Worm (Caenorhabditis elegans) whole organism, L2 larva: ENCODE measurements around the gene F09E5.8.
A peak's percentile ranks its signal among the peaks of the same experiment; 100 is the strongest.

Source experiments
- C34F6.9 ChIP-seq: fragments of 150-350 bp; optimal IDR thresholded peaks from 2 replicates; lab custom pipeline; 2014; ENCODE audit warnings: missing biosample characterization, missing genetic modification characterization
- F13H6.1 ChIP-seq: sonication (generic microtip); optimal IDR thresholded peaks from 2 replicates; lab custom pipeline; 2016; ENCODE audit warnings: missing genetic modification characterization, missing compliant biosample characterization
- R02D3.7 ChIP-seq: fragments of 150-350 bp; optimal IDR thresholded peaks from 2 replicates; lab custom pipeline; 2014; ENCODE audit warnings: missing biosample characterization, missing genetic modification characterization
- Y55F3AM.14 ChIP-seq: fragments of 200-800 bp; sonication (Bioruptor generic); optimal IDR thresholded peaks from 2 replicates; lab custom pipeline; 2018; ENCODE audit warnings: mild to moderate bottlenecking, missing genetic modification characterization, missing compliant biosample characterization
- ZK546.5 ChIP-seq: sonication (generic microtip); optimal IDR thresholded peaks from 2 replicates; lab custom pipeline; 2017; ENCODE audit warnings: missing biosample characterization, missing genetic modification characterization
- alr-1 ChIP-seq: fragments of 150-350 bp; optimal IDR thresholded peaks from 2 replicates; lab custom pipeline; 2014; ENCODE audit warnings: missing biosample characterization, missing genetic modification characterization
- aly-2 ChIP-seq: fragments of 150-350 bp; optimal IDR thresholded peaks from 2 replicates; lab custom pipeline; 2014; ENCODE audit warnings: missing biosample characterization, missing genetic modification characterization
- ama-1 ChIP-seq: fragments of 150-350 bp; optimal IDR thresholded peaks from 2 replicates; lab custom pipeline; 2018; ENCODE audit warnings: inconsistent platforms
- blmp-1 ChIP-seq: sonication (generic microtip); optimal IDR thresholded peaks from 2 replicates; lab custom pipeline; 2017; ENCODE audit warnings: missing genetic modification characterization, mild to moderate bottlenecking, missing compliant biosample characterization, antibody characterized with exemption, moderate library complexity; ENCODE audit not compliant: insufficient read depth
- ceh-16 ChIP-seq: fragments of 150-350 bp; optimal IDR thresholded peaks from 2 replicates; lab custom pipeline; 2014; ENCODE audit warnings: missing biosample characterization, missing genetic modification characterization
- ceh-82 ChIP-seq: fragments of 150-350 bp; optimal IDR thresholded peaks from 2 replicates; lab custom pipeline; 2014; ENCODE audit warnings: missing biosample characterization, missing genetic modification characterization
- crh-2 ChIP-seq: sonication (generic microtip); optimal IDR thresholded peaks from 2 replicates; lab custom pipeline; 2017; ENCODE audit warnings: missing biosample characterization, missing genetic modification characterization
- dmd-4 ChIP-seq: sonication (generic microtip); optimal IDR thresholded peaks from 2 replicates; lab custom pipeline; 2017; ENCODE audit warnings: missing biosample characterization, missing genetic modification characterization
- egl-27 ChIP-seq: sonication (generic microtip); optimal IDR thresholded peaks from 3 replicates; lab custom pipeline; 2017; ENCODE audit warnings: missing biosample characterization, missing genetic modification reagents, missing genetic modification characterization
- elt-1 ChIP-seq: fragments of 150-350 bp; optimal IDR thresholded peaks from 2 replicates; lab custom pipeline; 2014; ENCODE audit warnings: missing biosample characterization, missing genetic modification characterization
- elt-3 ChIP-seq: sonication (generic microtip); optimal IDR thresholded peaks from 2 replicates; lab custom pipeline; 2017; ENCODE audit warnings: missing biosample characterization, missing genetic modification characterization
- fos-1 ChIP-seq: fragments of 150-350 bp; optimal IDR thresholded peaks from 2 replicates; lab custom pipeline; 2014; ENCODE audit warnings: missing biosample characterization, missing genetic modification characterization
- gmeb-1 ChIP-seq: fragments of 150-350 bp; optimal IDR thresholded peaks from 2 replicates; lab custom pipeline; 2014; ENCODE audit warnings: missing biosample characterization, missing genetic modification characterization
- lin-11 ChIP-seq: fragments of 150-350 bp; sonication (generic microtip); optimal IDR thresholded peaks from 2 replicates; lab custom pipeline; 2014; ENCODE audit warnings: missing biosample characterization, missing genetic modification characterization, inconsistent platforms, mixed read lengths
- lin-13 ChIP-seq: fragments of 150-350 bp; optimal IDR thresholded peaks from 2 replicates; lab custom pipeline; 2014; ENCODE audit warnings: missing biosample characterization, missing genetic modification reagents, missing genetic modification characterization
- lin-39 ChIP-seq: fragments of 150-350 bp; optimal IDR thresholded peaks from 2 replicates; lab custom pipeline; 2014; ENCODE audit warnings: missing biosample characterization, missing genetic modification reagents, missing genetic modification characterization
- lsy-2 ChIP-seq, 2 experiments: fragments of 150-350 bp in 1 of 2; sonication (generic microtip) in 1 of 2; optimal IDR thresholded peaks; 2 replicates each; lab custom pipeline; 2014 to 2017; ENCODE audit warnings: missing biosample characterization in 2 of 2, missing genetic modification characterization in 2 of 2
- mab-5 ChIP-seq: fragments of 150-350 bp; optimal IDR thresholded peaks from 2 replicates; lab custom pipeline; 2014; ENCODE audit warnings: missing biosample characterization, missing genetic modification characterization
- mbf-1 ChIP-seq: sonication (generic microtip); optimal IDR thresholded peaks from 2 replicates; lab custom pipeline; 2017; ENCODE audit warnings: missing biosample characterization, missing genetic modification characterization
- mdl-1 ChIP-seq, 2 experiments: fragments of 150-350 bp in 1 of 2; sonication (generic microtip) in 1 of 2; optimal IDR thresholded peaks; 2 replicates each; lab custom pipeline; 2017; ENCODE audit warnings: missing biosample characterization in 2 of 2, missing genetic modification characterization in 2 of 2
- nhr-10 ChIP-seq: sonication (generic microtip); optimal IDR thresholded peaks from 2 replicates; lab custom pipeline; 2017; ENCODE audit warnings: missing biosample characterization, missing genetic modification characterization
- nhr-11 ChIP-seq: fragments of 150-350 bp; optimal IDR thresholded peaks from 2 replicates; lab custom pipeline; 2014; ENCODE audit warnings: missing biosample characterization, missing genetic modification characterization
- nhr-12 ChIP-seq: fragments of 150-350 bp; optimal IDR thresholded peaks from 2 replicates; lab custom pipeline; 2014; ENCODE audit warnings: missing biosample characterization, missing genetic modification characterization
- nhr-129 ChIP-seq: fragments of 150-350 bp; optimal IDR thresholded peaks from 2 replicates; lab custom pipeline; 2014; ENCODE audit warnings: missing biosample characterization, missing genetic modification characterization
- nhr-21 ChIP-seq: fragments of 150-350 bp; optimal IDR thresholded peaks from 2 replicates; lab custom pipeline; 2014; ENCODE audit warnings: missing biosample characterization, missing genetic modification characterization
- nhr-23 ChIP-seq: fragments of 150-350 bp; optimal IDR thresholded peaks from 2 replicates; lab custom pipeline; 2014; ENCODE audit warnings: missing biosample characterization, missing genetic modification reagents, missing genetic modification characterization
- nhr-237 ChIP-seq: fragments of 150-350 bp; optimal IDR thresholded peaks from 2 replicates; lab custom pipeline; 2014; ENCODE audit warnings: missing biosample characterization, missing genetic modification characterization
- nhr-25 ChIP-seq: fragments of 150-350 bp; sonication (generic microtip); optimal IDR thresholded peaks from 3 replicates; lab custom pipeline; 2014; ENCODE audit warnings: missing biosample characterization, missing genetic modification characterization
- nhr-6 ChIP-seq: fragments of 150-350 bp; optimal IDR thresholded peaks from 2 replicates; lab custom pipeline; 2014; ENCODE audit warnings: missing biosample characterization, missing genetic modification characterization
- nhr-77 ChIP-seq: fragments of 150-350 bp; optimal IDR thresholded peaks from 2 replicates; lab custom pipeline; 2014; ENCODE audit warnings: missing biosample characterization, missing genetic modification characterization
- peb-1 ChIP-seq: fragments of 150-350 bp; optimal IDR thresholded peaks from 2 replicates; lab custom pipeline; 2014; ENCODE audit warnings: missing biosample characterization, missing genetic modification characterization
- sem-4 ChIP-seq: fragments of 150-350 bp; optimal IDR thresholded peaks from 2 replicates; lab custom pipeline; 2014; ENCODE audit warnings: missing biosample characterization, missing genetic modification reagents, missing genetic modification characterization
- skn-1 ChIP-seq: sonication (generic microtip); optimal IDR thresholded peaks from 2 replicates; lab custom pipeline; 2017; ENCODE audit warnings: missing biosample characterization, missing genetic modification characterization
- sma-3 ChIP-seq: sonication (generic microtip); optimal IDR thresholded peaks from 2 replicates; lab custom pipeline; 2016; ENCODE audit warnings: missing genetic modification reagents, missing genetic modification characterization, missing compliant biosample characterization
- sma-9 ChIP-seq, 2 experiments: fragments of 150-350 bp in 1 of 2; sonication (generic microtip) in 1 of 2; optimal IDR thresholded peaks; 2 replicates each; lab custom pipeline; 2014 to 2016; ENCODE audit warnings: missing genetic modification characterization in 2 of 2, mild to moderate bottlenecking in 1 of 2, missing biosample characterization in 1 of 2, missing compliant biosample characterization in 1 of 2, missing genetic modification reagents in 1 of 2, moderate library complexity in 1 of 2
- snpc-4 ChIP-seq: fragments of 150-350 bp; optimal IDR thresholded peaks from 2 replicates; lab custom pipeline; 2014; ENCODE audit warnings: missing biosample characterization, missing genetic modification characterization
- unc-39 ChIP-seq: fragments of 150-350 bp; optimal IDR thresholded peaks from 2 replicates; lab custom pipeline; 2014; ENCODE audit warnings: missing biosample characterization, missing genetic modification characterization
- unc-55 ChIP-seq: fragments of 150-350 bp; sonication (generic microtip); optimal IDR thresholded peaks from 3 replicates; lab custom pipeline; 2014; ENCODE audit warnings: missing biosample characterization, missing genetic modification reagents, missing genetic modification characterization
- unc-62 ChIP-seq: fragments of 150-350 bp; optimal IDR thresholded peaks from 2 replicates; lab custom pipeline; 2014; ENCODE audit warnings: missing biosample characterization, missing genetic modification reagents, missing genetic modification characterization
- zag-1 ChIP-seq: fragments of 150-350 bp; optimal IDR thresholded peaks from 2 replicates; lab custom pipeline; 2014; ENCODE audit warnings: missing biosample characterization, missing genetic modification characterization
- ztf-1 ChIP-seq: fragments of 200-800 bp; sonication (Bioruptor generic); conservative IDR thresholded peaks from 2 replicates; pipeline ENCODE4 v1.3.6; 2022; ENCODE audit warnings: missing genetic modification characterization, missing compliant biosample characterization
- ztf-11 ChIP-seq: sonication (generic microtip); optimal IDR thresholded peaks from 2 replicates; lab custom pipeline; 2017; ENCODE audit warnings: missing biosample characterization, missing genetic modification characterization
- ztf-4 ChIP-seq: fragments of 150-350 bp; optimal IDR thresholded peaks from 2 replicates; lab custom pipeline; 2014; ENCODE audit warnings: missing biosample characterization, missing genetic modification characterization

The F09E5.8 gene

ce11 chrII:5373275-5374047 lies 23.0 kb downstream of the F09E5.8 start, which contains the start of the genes agt-2 and F09E5.3:
TSS of gene agt-2 (minus strand) at chrII:5373827.
TSS of gene F09E5.3 (plus strand) at chrII:5373997.
- no peak for TF ChIP-seq elt-3 (tag; lab: Kevin White, UChicago)
- no peak for TF ChIP-seq Y55F3AM.14 (GFP tag; lab: Kevin White, UChicago)
- TF ChIP-seq mdl-1 (tag; optimal IDR thresholded peaks at IDR 0.05; lab: Kevin White, UChicago): peak in 1 of 2 experiments; percentile 54
- TF ChIP-seq mbf-1 (tag; lab: Kevin White, UChicago): no peak
- no peak for TF ChIP-seq elt-1 (tag; lab: Kevin White, UChicago)
- TF ChIP-seq nhr-11 (tag; lab: Kevin White, UChicago): no peak
- TF ChIP-seq lin-39: no peak
- peak; percentile 43 for TF ChIP-seq ZK546.5 (tag; lab: Kevin White, UChicago)
- TF ChIP-seq sma-3 (GFP tag; lab: Kevin White, UChicago): peak; percentile 89
- TF ChIP-seq nhr-10: peak; percentile 37
- peak; percentile 95 for TF ChIP-seq sma-9 (GFP tag; optimal IDR thresholded peaks at IDR 0.05; lab: Kevin White, UChicago)
- no peak for TF ChIP-seq sma-9 (tag; optimal IDR thresholded peaks at IDR 0.05; lab: Kevin White, UChicago)
- peak; percentile 94 for TF ChIP-seq unc-55 (GFP tag; lab: Kevin White, UChicago)
- no peak for TF ChIP-seq peb-1 (tag; lab: Kevin White, UChicago)
- no peak for TF ChIP-seq dmd-4 (tag; lab: Kevin White, UChicago)
- peak; percentile 94 for TF ChIP-seq crh-2 (tag; lab: Kevin White, UChicago)
- no peak for TF ChIP-seq unc-39 (tag; lab: Kevin White, UChicago)
- TF ChIP-seq sem-4 (tag; lab: Kevin White, UChicago): peak; percentile 83
- peak; percentile 86 for TF ChIP-seq ceh-16 (tag; lab: Kevin White, UChicago)
- peak; percentile 61 for TF ChIP-seq nhr-77
- peak; percentile 92 for TF ChIP-seq nhr-6 (tag; lab: Kevin White, UChicago)
- TF ChIP-seq C34F6.9 (tag; lab: Kevin White, UChicago): peak; percentile 99
- peak; percentile 82 for TF ChIP-seq snpc-4 (tag; lab: Kevin White, UChicago)
- peak; percentile 24 for TF ChIP-seq ceh-82 (tag; lab: Kevin White, UChicago)
- TF ChIP-seq lin-13: peak; percentile 92
- peak; percentile 55 for TF ChIP-seq nhr-12
- peak; percentile 50 for TF ChIP-seq R02D3.7 (tag; lab: Kevin White, UChicago)
- TF ChIP-seq ztf-11 (tag; lab: Kevin White, UChicago): no peak
- peak; percentile 83 for TF ChIP-seq ztf-4 (tag; lab: Kevin White, UChicago)
- peak; percentile 74 for TF ChIP-seq zag-1
- TF ChIP-seq alr-1 (tag; lab: Kevin White, UChicago): no peak
- peak; percentile 81 for TF ChIP-seq egl-27
- TF ChIP-seq ama-1: peak; percentile 71
- peak; percentile 92 for TF ChIP-seq gmeb-1 (tag; lab: Kevin White, UChicago)
- TF ChIP-seq nhr-129: peak; percentile 90
- peak; percentile 52 for TF ChIP-seq skn-1
- TF ChIP-seq mab-5 (tag; lab: Kevin White, UChicago): peak; percentile 94
- peak; percentile 60 for TF ChIP-seq lin-11 (tag; lab: Kevin White, UChicago)
- no peak for TF ChIP-seq nhr-23 (tag; lab: Kevin White, UChicago)
- peak; percentile 92 for TF ChIP-seq fos-1 (tag; lab: Kevin White, UChicago)
- TF ChIP-seq aly-2: no peak
- peak; percentile 86 for TF ChIP-seq nhr-21 (tag; lab: Kevin White, UChicago)
- peak; percentile 11 for TF ChIP-seq nhr-237 (tag; lab: Kevin White, UChicago)
- TF ChIP-seq F13H6.1: peak; percentile 92
- peak; percentile 90 to 96 for TF ChIP-seq lsy-2 (tag; optimal IDR thresholded peaks at IDR 0.05; lab: Kevin White, UChicago)
- no peak for TF ChIP-seq ztf-1 (GFP tag; lab: Robert Waterston, UW)
- no peak for TF ChIP-seq unc-62
- TF ChIP-seq nhr-25 (tag; lab: Kevin White, UChicago): peak; percentile 96
- peak; percentile 63 for TF ChIP-seq blmp-1 (tag; lab: Kevin White, UChicago)
